Fruit fly (Drosophila melanogaster): ENCODE data around the gene ens.

The ens gene

DNA sequence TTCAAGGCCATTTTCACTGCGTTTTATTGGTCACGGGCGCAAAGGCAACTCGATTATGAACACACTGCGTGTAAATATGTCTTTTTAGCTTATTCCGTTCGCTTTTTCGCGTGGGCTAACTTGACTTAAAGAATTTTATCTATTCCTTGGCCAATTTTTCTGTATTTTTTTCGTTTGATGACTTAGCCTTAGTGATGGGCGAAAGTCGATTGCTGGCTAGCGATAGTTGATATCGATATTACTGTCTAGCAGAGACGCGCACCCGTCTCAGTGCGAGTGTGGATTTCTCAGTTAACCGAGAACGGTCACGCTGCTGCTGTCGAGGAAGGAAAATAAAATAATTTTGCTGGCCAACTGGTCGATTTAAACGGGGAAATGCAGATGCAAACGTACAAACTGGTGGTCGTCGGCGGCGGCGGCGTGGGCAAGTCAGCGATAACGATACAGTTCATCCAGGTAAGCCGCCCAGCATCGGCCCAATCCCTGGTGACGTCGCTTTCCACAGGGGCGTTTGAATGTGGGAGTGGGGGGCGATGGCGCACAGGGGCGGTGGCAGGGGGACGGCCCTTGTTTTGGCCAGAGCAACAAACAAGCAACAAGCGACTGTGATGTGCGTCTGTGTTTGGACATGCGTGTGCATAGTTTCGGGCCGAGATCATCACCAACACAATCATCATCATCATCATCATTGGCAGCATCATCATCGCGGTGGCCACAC is 4.6 kb upstream of the ens start, which contains the start of the genes Rop and Ras64B:
Rop (minus strand) TSS at position 193 of the 718 bp plus-strand sequence.
Ras64B (plus strand) TSS at position 273 of the 718 bp plus-strand sequence.
- TF ChIP-seq woc (GFP tag; optimal IDR thresholded peaks at IDR 0.05) (no peak), Sp1 (GFP tag; optimal IDR thresholded peaks at IDR 0.05) (peak; percentile 46), CG9705 (GFP tag; optimal IDR thresholded peaks at IDR 0.05) (no peak), OdsH (GFP tag; optimal IDR thresholded peaks at IDR 0.05) (peak; percentile 28), Hr83 (GFP tag; optimal IDR thresholded peaks at IDR 0.05; ENCODE audit: poor library complexity, severe bottlenecking) (peak; percentile 31), fru (GFP tag; optimal IDR thresholded peaks at IDR 0.05) (no peak), h (GFP tag; optimal IDR thresholded peaks at IDR 0.05) (peak; percentile 33), tai (GFP tag; optimal IDR thresholded peaks at IDR 0.05) (no peak), GATAd (GFP tag; optimal IDR thresholded peaks at IDR 0.05) (no peak), Jra (GFP tag; optimal IDR thresholded peaks at IDR 0.05) (peak; percentile 20), foxo (GFP tag; optimal IDR thresholded peaks at IDR 0.05) (no peak), lola (GFP tag; optimal IDR thresholded peaks at IDR 0.05) (no peak), Abd-B (GFP tag; optimal IDR thresholded peaks at IDR 0.05) (no peak), Hnf4 (GFP tag; optimal IDR thresholded peaks at IDR 0.05) (no peak), Mio (GFP tag; optimal IDR thresholded peaks at IDR 0.05) (no peak), Hr78 (GFP tag; optimal IDR thresholded peaks at IDR 0.05) (no peak), dmrt93B (GFP tag; optimal IDR thresholded peaks at IDR 0.05) (no peak), Rel (GFP tag; optimal IDR thresholded peaks at IDR 0.05) (no peak), Rel (tag; optimal IDR thresholded peaks at IDR 0.05) (peak; percentile 77), psq (GFP tag; optimal IDR thresholded peaks at IDR 0.05) (peak; percentile 10), dl (GFP tag; optimal IDR thresholded peaks at IDR 0.05; ENCODE audit: insufficient read depth in 1 of 2, partially characterized antibody in 2 of 2) (no peak), br (GFP tag; optimal IDR thresholded peaks at IDR 0.05) (no peak), jim (GFP tag; optimal IDR thresholded peaks at IDR 0.05) (no peak), Dfd (GFP tag; optimal IDR thresholded peaks at IDR 0.05) (no peak), ey (GFP tag; optimal IDR thresholded peaks at IDR 0.05) (no peak), pan (optimal IDR thresholded peaks at IDR 0.05) (no peak), sage (GFP tag; optimal IDR thresholded peaks at IDR 0.05) (no peak), rgr (GFP tag; optimal IDR thresholded peaks at IDR 0.05) (no peak), dsf (GFP tag; optimal IDR thresholded peaks at IDR 0.05; ENCODE audit: borderline replicate concordance) (no peak), Vsx2 (GFP tag; optimal IDR thresholded peaks at IDR 0.05; ENCODE audit: partially characterized antibody) (no peak), sv (GFP tag; optimal IDR thresholded peaks at IDR 0.05) (no peak), CrebA (GFP tag; optimal IDR thresholded peaks at IDR 0.05; ENCODE audit: borderline replicate concordance) (no peak), N (GFP tag; optimal IDR thresholded peaks at IDR 0.05) (no peak), HLH106 (tag; optimal IDR thresholded peaks at IDR 0.05) (peak; percentile 9), CG32264 (GFP tag; optimal IDR thresholded peaks at IDR 0.05) (no peak), brk (GFP tag; optimal IDR thresholded peaks at IDR 0.05) (no peak), usp (GFP tag; optimal IDR thresholded peaks at IDR 0.05) (no peak), Dif (GFP tag; optimal IDR thresholded peaks at IDR 0.05; ENCODE audit: partially characterized antibody) (no peak), Myc (optimal IDR thresholded peaks at IDR 0.05) (no peak)

DNA sequence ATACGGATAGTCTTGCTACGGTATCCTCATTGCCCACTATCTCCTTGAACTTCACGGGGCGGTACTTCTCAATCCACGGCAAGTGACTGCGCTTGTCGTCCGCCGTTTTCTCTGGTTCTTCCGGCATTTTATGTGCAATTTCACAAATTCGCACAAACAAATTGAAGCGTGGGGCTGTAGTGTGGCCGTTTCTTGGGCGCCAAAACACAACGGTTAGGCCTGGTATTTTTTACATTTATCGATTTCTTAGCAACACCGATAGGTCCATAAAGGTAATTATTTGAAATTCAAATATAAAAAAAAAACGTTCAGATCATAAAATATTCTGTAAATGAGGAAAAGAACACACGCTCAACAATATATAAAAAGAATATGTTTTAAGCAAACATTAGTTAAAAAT is 1.5 kb upstream of the ens start, which contains the start of gene RfC4:
RfC4 (minus strand) TSS at position 182 of the 400 bp plus-strand sequence.
- no peak for TF ChIP-seq jim (GFP tag; optimal IDR thresholded peaks at IDR 0.05)

DNA sequence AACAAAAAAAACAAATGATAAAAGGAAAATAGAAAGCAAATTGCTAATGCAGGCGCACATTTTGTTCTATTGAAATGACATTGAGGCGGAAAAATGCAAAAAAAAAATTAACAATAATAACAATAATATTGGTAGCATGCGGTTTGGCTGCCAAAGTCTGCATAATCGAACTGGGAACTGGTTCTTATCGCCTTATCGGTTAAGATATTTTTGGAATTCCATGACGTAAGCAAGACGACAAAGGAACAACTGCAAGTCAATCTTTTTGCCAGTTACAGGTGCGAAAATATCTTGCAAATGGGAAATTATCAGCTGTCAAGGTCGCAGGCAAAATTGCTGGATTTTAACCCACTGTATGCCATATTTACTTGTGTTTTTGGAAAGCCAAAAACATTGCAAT is 1.8 kb downstream of the ens start:
- TF ChIP-seq foxo (GFP tag; optimal IDR thresholded peaks at IDR 0.05), result no peak
- TF ChIP-seq GATAd (GFP tag; optimal IDR thresholded peaks at IDR 0.05), result no peak
- TF ChIP-seq fru (GFP tag; optimal IDR thresholded peaks at IDR 0.05), result no peak
- no peak for TF ChIP-seq pan (optimal IDR thresholded peaks at IDR 0.05)
- no peak for TF ChIP-seq woc (GFP tag; optimal IDR thresholded peaks at IDR 0.05)
- no peak for TF ChIP-seq Hnf4 (GFP tag; optimal IDR thresholded peaks at IDR 0.05)
- TF ChIP-seq br (GFP tag; optimal IDR thresholded peaks at IDR 0.05), result no peak
- no peak for TF ChIP-seq dmrt93B (GFP tag; optimal IDR thresholded peaks at IDR 0.05)
- TF ChIP-seq Hr83 (GFP tag; optimal IDR thresholded peaks at IDR 0.05; ENCODE audit: poor library complexity, severe bottlenecking), result no peak
- TF ChIP-seq CG9705 (GFP tag; optimal IDR thresholded peaks at IDR 0.05), result no peak
- TF ChIP-seq tai (GFP tag; optimal IDR thresholded peaks at IDR 0.05), result no peak
- TF ChIP-seq sv (GFP tag; optimal IDR thresholded peaks at IDR 0.05), result no peak
- no peak for TF ChIP-seq CrebA (GFP tag; optimal IDR thresholded peaks at IDR 0.05; ENCODE audit: borderline replicate concordance)

All from whole organism, wandering third instar larva.